Worm (Caenorhabditis elegans): ENCODE measurements around the gene F36H9.10.

ce11 chrV:1781922-1782321 lies 16.1 kb upstream of the F36H9.10 start, which contains the start of gene F36H9.5:
- TF ChIP-seq T23F11.4 (GFP tag; optimal IDR thresholded peaks at IDR 0.05) (no peak), ceh-19 (GFP tag; optimal IDR thresholded peaks at IDR 0.05) (no peak), ztf-16 (tag; optimal IDR thresholded peaks at IDR 0.05) (no peak), hlh-13 (GFP tag; optimal IDR thresholded peaks at IDR 0.05) (no peak), dmd-4 (tag; optimal IDR thresholded peaks at IDR 0.05; ENCODE audit: borderline replicate concordance) (no peak), ceh-34 (tag; optimal IDR thresholded peaks at IDR 0.05) (no peak)

Measured in whole organism, late embryonic.